Fruit fly (Drosophila melanogaster) whole organism, embryonic: Measurements from ENCODE around the gene CG16779.

Source experiments
- CG10267 ChIP-seq: fragments of 200-800 bp; sonication (Bioruptor generic); optimal IDR thresholded peaks from 2 replicates; lab custom pipeline; 2018; ENCODE audit warnings: missing biosample characterization, mild to moderate bottlenecking, missing genetic modification characterization, moderate library complexity
- CG10431 ChIP-seq: fragments of 200-800 bp; sonication (Bioruptor generic); optimal IDR thresholded peaks from 3 replicates; lab custom pipeline; 2018; ENCODE audit warnings: missing biosample characterization, mild to moderate bottlenecking, missing genetic modification characterization
- CG10979 ChIP-seq: fragments of 200-800 bp; sonication (Bioruptor generic); optimal IDR thresholded peaks from 2 replicates; lab custom pipeline; 2018; ENCODE audit warnings: missing biosample characterization, mild to moderate bottlenecking, missing genetic modification characterization, moderate library complexity
- CG11456 ChIP-seq: fragments of 200-800 bp; sonication (Bioruptor generic); IDR thresholded peaks from 3 replicates; pipeline ENCODE4 v1.3.6; 2022; ENCODE audit warnings: missing biosample characterization, missing genetic modification characterization
- CG11696 ChIP-seq: fragments of 200-800 bp; sonication (Bioruptor generic); IDR thresholded peaks from 2 replicates; pipeline ENCODE4 v1.3.6; 2022; ENCODE audit warnings: missing biosample characterization, missing genetic modification characterization
- CG13894 ChIP-seq: fragments of 200-800 bp; sonication (Bioruptor generic); optimal IDR thresholded peaks from 3 replicates; lab custom pipeline; 2018; ENCODE audit warnings: missing biosample characterization, mild to moderate bottlenecking, missing genetic modification characterization, moderate library complexity
- CG1603 ChIP-seq: fragments of 200-800 bp; sonication (Bioruptor generic); optimal IDR thresholded peaks from 2 replicates; lab custom pipeline; 2019; ENCODE audit warnings: missing biosample characterization, mild to moderate bottlenecking, missing genetic modification characterization, moderate library complexity
- CG17359 ChIP-seq: fragments of 200-800 bp; sonication (Bioruptor generic); optimal IDR thresholded peaks from 3 replicates; lab custom pipeline; 2018; ENCODE audit warnings: missing biosample characterization, mild to moderate bottlenecking, missing genetic modification characterization, moderate library complexity
- CG17361 ChIP-seq: fragments of 200-800 bp; sonication (Bioruptor generic); IDR thresholded peaks from 3 replicates; pipeline ENCODE4 v1.3.6; 2022; ENCODE audit warnings: missing biosample characterization, missing genetic modification characterization
- CG17385 ChIP-seq: fragments of 200-800 bp; sonication (Bioruptor generic); optimal IDR thresholded peaks from 3 replicates; lab custom pipeline; 2018; ENCODE audit warnings: missing biosample characterization, mild to moderate bottlenecking, missing genetic modification characterization
- CG18011 ChIP-seq: fragments of 200-800 bp; sonication (Bioruptor generic); optimal IDR thresholded peaks from 2 replicates; lab custom pipeline; 2017; ENCODE audit warnings: missing biosample characterization, missing genetic modification characterization, mild to moderate bottlenecking, moderate library complexity, missing genotype
- CG2678 ChIP-seq: fragments of 200-800 bp; sonication (Bioruptor generic); optimal IDR thresholded peaks from 3 replicates; lab custom pipeline; 2019; ENCODE audit warnings: missing biosample characterization, mild to moderate bottlenecking, missing genetic modification characterization, moderate library complexity
- CG3163 ChIP-seq: fragments of 200-800 bp; sonication (Bioruptor generic); optimal IDR thresholded peaks from 3 replicates; lab custom pipeline; 2016; ENCODE audit warnings: missing biosample characterization, missing genetic modification characterization
- CG6272 ChIP-seq: fragments of 200-800 bp; sonication (Bioruptor generic); IDR thresholded peaks from 2 replicates; pipeline ENCODE4 v1.3.6; 2022; ENCODE audit warnings: missing biosample characterization, missing genetic modification characterization
- CG6683 ChIP-seq: fragments of 200-800 bp; sonication (Bioruptor generic); optimal IDR thresholded peaks from 2 replicates; lab custom pipeline; 2017; ENCODE audit warnings: missing biosample characterization, mild to moderate bottlenecking, missing genetic modification characterization, missing genetic modification reagents
- CG7745 ChIP-seq: fragments of 200-800 bp; sonication (Bioruptor generic); optimal IDR thresholded peaks from 2 replicates; lab custom pipeline; 2018; ENCODE audit warnings: missing biosample characterization, mild to moderate bottlenecking, missing genetic modification characterization, moderate library complexity
- CG7987 ChIP-seq: fragments of 200-800 bp; sonication (Bioruptor generic); optimal IDR thresholded peaks from 2 replicates; lab custom pipeline; 2018; ENCODE audit warnings: missing biosample characterization, mild to moderate bottlenecking, missing genetic modification characterization, moderate library complexity
- CG8944 ChIP-seq: fragments of 200-800 bp; sonication (Bioruptor generic); optimal IDR thresholded peaks from 3 replicates; lab custom pipeline; 2016; ENCODE audit warnings: missing biosample characterization, missing genetic modification characterization
- CG9215 ChIP-seq: fragments of 200-800 bp; sonication (Bioruptor generic); IDR thresholded peaks from 2 replicates; pipeline ENCODE4 v1.3.6; 2022; ENCODE audit warnings: missing biosample characterization, missing genetic modification characterization
- CG9437 ChIP-seq: fragments of 200-800 bp; sonication (Bioruptor generic); optimal IDR thresholded peaks from 2 replicates; lab custom pipeline; 2018; ENCODE audit warnings: missing biosample characterization, mild to moderate bottlenecking, missing genetic modification characterization
- CG9609 ChIP-seq: fragments of 200-800 bp; sonication (Bioruptor generic); optimal IDR thresholded peaks from 3 replicates; lab custom pipeline; 2016; ENCODE audit warnings: missing biosample characterization, missing genetic modification characterization
- CG9932 ChIP-seq: fragments of 200-800 bp; sonication (Bioruptor generic); IDR thresholded peaks from 2 replicates; pipeline ENCODE4 v1.3.6; 2022; ENCODE audit warnings: missing biosample characterization, missing genetic modification characterization
- CkIIα-i1 ChIP-seq: fragments of 200-800 bp; sonication (Bioruptor generic); IDR thresholded peaks from 2 replicates; pipeline ENCODE4 v1.3.6; 2022; ENCODE audit warnings: missing biosample characterization, missing genetic modification characterization
- Doc3 ChIP-seq: fragments of 200-800 bp; sonication (Bioruptor generic); IDR thresholded peaks from 3 replicates; pipeline ENCODE4 v1.3.6; 2022; ENCODE audit warnings: missing biosample characterization, missing genetic modification characterization; ENCODE audit not compliant: partially characterized antibody
- ERR ChIP-seq: fragments of 200-800 bp; sonication (Bioruptor generic); optimal IDR thresholded peaks from 2 replicates; lab custom pipeline; 2016; ENCODE audit warnings: missing biosample characterization, missing genetic modification characterization
- Fer1 ChIP-seq: fragments of 200-800 bp; sonication (Bioruptor generic); optimal IDR thresholded peaks from 2 replicates; lab custom pipeline; 2017; ENCODE audit warnings: missing biosample characterization, mild to moderate bottlenecking, missing genetic modification characterization
- Hmx ChIP-seq: fragments of 200-800 bp; sonication (Bioruptor generic); optimal IDR thresholded peaks from 2 replicates; lab custom pipeline; 2016; ENCODE audit warnings: missing biosample characterization, missing genetic modification characterization
- Lpt ChIP-seq: fragments of >200 bp; optimal IDR thresholded peaks from 2 replicates; lab custom pipeline; 2018; ENCODE audit warnings: missing biosample characterization, missing genetic modification characterization
- Nf-YC ChIP-seq: fragments of 200-800 bp; optimal IDR thresholded peaks from 3 replicates; lab custom pipeline; 2019; ENCODE audit warnings: missing biosample characterization, mild to moderate bottlenecking, missing genetic modification characterization, moderate library complexity
- Oaz ChIP-seq: fragments of 200-800 bp; sonication (Bioruptor generic); IDR thresholded peaks from 2 replicates; pipeline ENCODE4 v1.3.6; 2022; ENCODE audit warnings: missing biosample characterization, missing genetic modification characterization
- Sox102F ChIP-seq: fragments of 200-800 bp; sonication (Bioruptor generic); optimal IDR thresholded peaks from 2 replicates; lab custom pipeline; 2018; ENCODE audit warnings: missing biosample characterization, mild to moderate bottlenecking, missing genetic modification characterization, moderate library complexity
- Ssrp ChIP-seq: fragments of 200-800 bp; sonication (Bioruptor generic); optimal IDR thresholded peaks from 2 replicates; lab custom pipeline; 2018; ENCODE audit warnings: missing biosample characterization, mild to moderate bottlenecking, missing genetic modification characterization, moderate library complexity
- Trl ChIP-seq, 3 experiments: fragments of >200 bp in 2 of 3; fragments of 200-800 bp in 1 of 3; sonication (Bioruptor generic) in 1 of 3; optimal IDR thresholded peaks; 2 replicates in 1 of 3; 3 replicates in 2 of 3; lab custom pipeline; 2016 to 2017; ENCODE audit warnings: missing biosample characterization in 1 of 3, missing genetic modification characterization in 1 of 3
- Vsx1 ChIP-seq: fragments of 200-800 bp; sonication (Bioruptor generic); optimal IDR thresholded peaks from 2 replicates; lab custom pipeline; 2017; ENCODE audit warnings: missing biosample characterization, mild to moderate bottlenecking, missing genetic modification characterization, missing genetic modification reagents
- YL-1 ChIP-seq: fragments of 200-800 bp; sonication (Bioruptor generic); optimal IDR thresholded peaks from 3 replicates; lab custom pipeline; 2017; ENCODE audit warnings: missing biosample characterization, mild to moderate bottlenecking, missing genetic modification characterization
- amos ChIP-seq: fragments of 200-800 bp; sonication (Bioruptor generic); IDR thresholded peaks from 2 replicates; pipeline ENCODE4 v1.3.6; 2022; ENCODE audit warnings: missing biosample characterization, missing genetic modification characterization; ENCODE audit not compliant: partially characterized antibody
- aop ChIP-seq: fragments of 200-800 bp; sonication (Bioruptor generic); IDR thresholded peaks from 2 replicates; pipeline ENCODE4 v1.3.6; 2022; ENCODE audit warnings: missing biosample characterization, missing genetic modification characterization
- ase ChIP-seq: fragments of 200-800 bp; sonication (Bioruptor generic); IDR thresholded peaks from 3 replicates; pipeline ENCODE4 v1.3.6; 2022; ENCODE audit warnings: missing biosample characterization, missing genetic modification characterization
- crol ChIP-seq: fragments of 200-800 bp; sonication (Bioruptor generic); IDR thresholded peaks from 2 replicates; pipeline ENCODE4 v1.3.6; 2022; ENCODE audit warnings: missing biosample characterization, missing genetic modification characterization
- dpn ChIP-seq, 2 experiments: fragments of 200-800 bp; sonication (Bioruptor generic); optimal IDR thresholded peaks; 3 replicates each; lab custom pipeline; 2016; ENCODE audit warnings: missing biosample characterization in 2 of 2, missing genetic modification characterization in 2 of 2
- esg ChIP-seq: fragments of 200-800 bp; sonication (Bioruptor generic); conservative IDR thresholded peaks from 2 replicates; pipeline ENCODE4 v1.3.6; 2022; ENCODE audit warnings: missing biosample characterization, missing genetic modification characterization
- gro ChIP-seq: fragments of 200-800 bp; sonication (Bioruptor generic); optimal IDR thresholded peaks from 2 replicates; lab custom pipeline; 2016; ENCODE audit warnings: missing biosample characterization, missing genetic modification characterization
- inv ChIP-seq: fragments of 200-800 bp; sonication (Bioruptor generic); IDR thresholded peaks from 2 replicates; pipeline ENCODE4 v1.3.6; 2022; ENCODE audit warnings: missing biosample characterization, missing genetic modification characterization; ENCODE audit not compliant: partially characterized antibody
- nerfin-1 ChIP-seq: fragments of 200-800 bp; sonication (Bioruptor generic); optimal IDR thresholded peaks from 3 replicates; lab custom pipeline; 2019; ENCODE audit warnings: missing biosample characterization, mild to moderate bottlenecking, missing genetic modification characterization, moderate library complexity
- pnt ChIP-seq: fragments of 200-800 bp; sonication (Bioruptor generic); optimal IDR thresholded peaks from 3 replicates; lab custom pipeline; 2016; ENCODE audit warnings: missing biosample characterization, missing genetic modification characterization
- rib ChIP-seq: fragments of 200-800 bp; sonication (Bioruptor generic); IDR thresholded peaks from 2 replicates; pipeline ENCODE4 v1.3.6; 2022; ENCODE audit warnings: missing biosample characterization, missing genetic modification characterization
- tna ChIP-seq: fragments of 200-800 bp; sonication (Bioruptor generic); IDR thresholded peaks from 2 replicates; pipeline ENCODE4 v1.3.6; 2022; ENCODE audit warnings: missing biosample characterization, missing genetic modification characterization; ENCODE audit not compliant: partially characterized antibody
- vfl ChIP-seq: fragments of 200-800 bp; sonication (Bioruptor generic); optimal IDR thresholded peaks from 2 replicates; lab custom pipeline; 2016; ENCODE audit warnings: missing biosample characterization, missing genetic modification characterization
- wek ChIP-seq: fragments of 200-800 bp; sonication (Bioruptor generic); optimal IDR thresholded peaks from 3 replicates; lab custom pipeline; 2018; ENCODE audit warnings: missing biosample characterization, mild to moderate bottlenecking, missing genetic modification characterization, moderate library complexity
- zfh1 ChIP-seq: fragments of 200-800 bp; sonication (Bioruptor generic); IDR thresholded peaks from 3 replicates; pipeline ENCODE4 v1.3.6; 2022; ENCODE audit warnings: missing biosample characterization, missing genetic modification characterization

The CG16779 gene

DNA sequence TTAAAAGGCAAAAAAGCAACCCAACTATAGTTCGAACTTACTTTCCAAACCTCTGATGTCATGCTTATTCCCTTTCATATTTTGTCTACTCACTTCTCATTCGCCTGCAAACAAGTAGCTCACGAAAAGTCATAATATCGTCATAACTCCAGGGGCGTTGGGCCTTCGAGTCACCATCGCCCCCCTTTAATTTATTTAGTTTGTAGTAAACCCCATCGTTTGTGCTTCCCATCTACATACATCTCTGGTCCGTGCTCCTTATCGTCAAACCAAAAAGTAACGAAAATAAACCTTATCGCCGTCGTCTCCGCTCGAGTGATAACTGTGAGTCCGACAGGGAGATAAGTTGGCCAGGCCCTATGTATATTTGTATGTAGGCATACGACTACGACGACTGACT, 64.5 kb downstream of the CG16779 start (continued):
- TF ChIP-seq ERR (GFP tag; lab: Kevin White, UChicago) (peak; percentile 72), vfl (GFP tag; lab: Kevin White, UChicago) (no peak), CG7745 (no peak), wek (GFP tag; lab: Kevin White, UChicago) (no peak), CG1603 (tag; lab: Kevin White, UChicago) (peak; percentile 52), CG13894 (tag; lab: Kevin White, UChicago) (peak; percentile 92), amos (GFP tag; lab: Robert Waterston, UW) (no peak), CG17361 (GFP tag; lab: Robert Waterston, UW) (no peak; the same call in 2 of the 3 replicates), Vsx1 (GFP tag; lab: Kevin White, UChicago) (peak; percentile 35), YL-1 (GFP tag; lab: Kevin White, UChicago) (no peak), Doc3 (GFP tag; lab: Robert Waterston, UW) (no peak), CkIIα-i1 (GFP tag; lab: Robert Waterston, UW) (no peak), tna (GFP tag; lab: Robert Waterston, UW) (no peak), CG6683 (GFP tag; lab: Kevin White, UChicago) (peak; percentile 64), Hmx (no peak), CG10431 (GFP tag; lab: Kevin White, UChicago) (no peak), nerfin-1 (tag; lab: Kevin White, UChicago) (no peak), CG9932 (GFP tag; lab: Robert Waterston, UW) (peak; percentile 86), Trl (optimal IDR thresholded peaks at IDR 0.05; lab: Kevin White, UChicago) (no peak), Trl (GFP tag; optimal IDR thresholded peaks at IDR 0.05; lab: Kevin White, UChicago) (peak; percentile 32), Oaz (peak; percentile 40; the same call in 1 of the 2 replicates), Fer1 (GFP tag; lab: Kevin White, UChicago) (peak; percentile 87), CG18011 (GFP tag; lab: Kevin White, UChicago) (peak; percentile 44), pnt (GFP tag; lab: Kevin White, UChicago) (no peak), CG17359 (tag; lab: Kevin White, UChicago) (peak; percentile 80), Ssrp (tag; lab: Kevin White, UChicago) (peak; percentile 4), aop (no peak), CG11696 (GFP tag; lab: Robert Waterston, UW) (no peak), CG11456 (GFP tag; lab: Robert Waterston, UW) (peak; percentile 79), crol (GFP tag; lab: Robert Waterston, UW) (no peak), dpn (GFP tag; optimal IDR thresholded peaks at IDR 0.05; lab: Kevin White, UChicago) (peak; percentile 63 to 72), inv (GFP tag; lab: Robert Waterston, UW) (no peak), CG9609 (GFP tag; lab: Kevin White, UChicago) (peak; percentile 63), Nf-YC (tag; lab: Kevin White, UChicago) (no peak), CG2678 (tag; lab: Kevin White, UChicago) (peak; percentile 84), CG7987 (GFP tag; lab: Kevin White, UChicago) (peak; percentile 49), CG10267 (tag; lab: Kevin White, UChicago) (peak; percentile 38), gro (peak; percentile 69), CG17385 (peak; percentile 60), Lpt (GFP tag; lab: Kevin White, UChicago) (no peak), esg (GFP tag; lab: Robert Waterston, UW) (0 out of 2 replicates have a peak, but pooled peaks have one; percentile 37), rib (GFP tag; lab: Robert Waterston, UW) (0 out of 2 replicates have a peak, but pooled peaks have one; percentile 42), Sox102F (peak; percentile 23), zfh1 (peak; percentile 45; the same call in 1 of the 3 replicates), CG9437 (GFP tag; lab: Kevin White, UChicago) (no peak), CG10979 (tag; lab: Kevin White, UChicago) (peak; percentile 42), CG3163 (GFP tag; lab: Kevin White, UChicago) (no peak), CG9215 (GFP tag; lab: Robert Waterston, UW) (no peak; the same call in 1 of the 2 replicates), ase (GFP tag; lab: Robert Waterston, UW) (peak; percentile 47; the same call in 1 of the 3 replicates), CG6272 (GFP tag; lab: Robert Waterston, UW) (peak; percentile 19; the same call in 1 of the 2 replicates), CG8944 (GFP tag; lab: Kevin White, UChicago) (peak; percentile 51)
